Worm (Caenorhabditis elegans): Measurements from ENCODE around the gene H38K22.9.

H38K22.9 gene

DNA sequence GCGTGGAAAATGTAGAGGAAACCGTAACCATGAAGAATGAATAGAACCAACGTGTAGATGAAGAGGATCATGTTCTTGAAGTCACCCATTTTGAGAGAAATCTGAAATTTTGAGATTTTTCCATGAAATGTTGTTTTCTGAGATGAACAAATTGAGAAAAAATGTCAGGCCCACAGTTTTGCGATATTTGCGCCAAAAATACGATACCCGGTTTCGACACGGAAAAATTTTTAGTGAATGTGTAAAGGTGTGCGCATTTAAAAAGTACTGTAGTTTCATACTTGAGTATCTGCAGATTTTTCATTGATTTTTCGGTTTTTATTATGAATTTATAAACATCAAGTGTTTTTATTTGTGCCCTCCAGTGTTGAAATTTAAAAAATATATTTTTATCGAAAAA is 21.7 kb upstream of the H38K22.9 start, which contains the start of gene R10E4.9:
Gene R10E4.9, minus strand, starts transcription at position 101 of the 400 bp plus-strand sequence.
- TF ChIP-seq nhr-77 (tag; optimal IDR thresholded peaks at IDR 0.05): no peak
- no peak for TF ChIP-seq nhr-23 (tag; optimal IDR thresholded peaks at IDR 0.05)
- TF ChIP-seq nhr-43 (tag; optimal IDR thresholded peaks at IDR 0.05; ENCODE audit: poor library complexity, severe bottlenecking): no peak
- no peak for TF ChIP-seq R02D3.7 (tag; optimal IDR thresholded peaks at IDR 0.05)
- no peak for TF ChIP-seq ceh-16 (tag; optimal IDR thresholded peaks at IDR 0.05)
- TF ChIP-seq elt-1 (tag; optimal IDR thresholded peaks at IDR 0.05): no peak
- no peak for TF ChIP-seq ZK546.5 (tag; optimal IDR thresholded peaks at IDR 0.05)
- TF ChIP-seq ztf-4 (tag; optimal IDR thresholded peaks at IDR 0.05): no peak
- no peak for TF ChIP-seq ceh-9 (tag; optimal IDR thresholded peaks at IDR 0.05)
- TF ChIP-seq daf-12 (tag; optimal IDR thresholded peaks at IDR 0.05): no peak
- TF ChIP-seq tbx-2 (tag; optimal IDR thresholded peaks at IDR 0.05): no peak
- no peak for TF ChIP-seq elt-2 (tag; optimal IDR thresholded peaks at IDR 0.05)
- TF ChIP-seq fkh-10 (GFP tag; optimal IDR thresholded peaks at IDR 0.05): no peak
- TF ChIP-seq nfya-1 (tag; optimal IDR thresholded peaks at IDR 0.05; ENCODE audit: insufficient read depth): no peak
- no peak for TF ChIP-seq ceh-28 (tag; optimal IDR thresholded peaks at IDR 0.05)
- TF ChIP-seq nhr-28 (tag; optimal IDR thresholded peaks at IDR 0.05): no peak

DNA sequence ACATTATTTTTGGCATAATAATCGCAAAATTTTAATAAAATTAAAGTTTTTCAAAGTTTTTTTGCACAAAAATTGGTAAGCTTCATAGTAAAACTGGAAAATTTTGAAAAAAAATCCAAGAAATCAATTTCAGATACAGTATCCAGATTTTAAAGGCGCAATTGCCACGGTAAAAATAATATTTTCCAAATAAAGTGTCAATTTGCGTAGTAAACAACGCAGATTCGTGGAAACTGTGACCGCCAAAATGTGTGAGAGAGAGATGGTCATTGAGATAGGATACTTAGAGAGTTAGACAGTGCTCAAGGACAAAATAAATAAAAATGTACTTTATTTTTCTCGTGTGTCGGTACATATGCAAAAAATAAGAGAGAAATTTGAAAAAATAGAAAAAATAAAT is 21.2 kb upstream of the H38K22.9 start:
- TF ChIP-seq daf-12 (tag; optimal IDR thresholded peaks at IDR 0.05) (no peak), ztf-11 (tag; optimal IDR thresholded peaks at IDR 0.05) (no peak), nhr-25 (tag; optimal IDR thresholded peaks at IDR 0.05) (peak; percentile 47)

DNA sequence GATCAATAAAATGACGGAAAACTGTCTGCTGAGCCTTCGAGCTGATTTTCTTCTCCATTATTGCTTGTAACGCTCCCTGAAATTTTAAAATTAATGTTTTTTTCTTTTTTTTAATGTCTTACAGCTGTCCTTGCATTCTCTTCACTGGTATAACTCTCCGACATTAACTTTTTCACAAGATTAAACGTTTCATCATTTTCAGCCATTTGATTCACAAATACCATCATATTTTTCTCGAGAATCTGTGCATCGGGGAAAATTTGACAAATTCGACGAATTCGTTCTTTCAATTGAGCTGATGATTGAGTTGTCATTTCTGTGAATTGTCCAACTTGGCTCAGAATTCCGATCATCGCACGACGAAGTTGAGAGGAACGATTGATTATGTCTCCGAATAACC is 14.7 kb upstream of the H38K22.9 start:
- TF ChIP-seq nhr-67 (tag; optimal IDR thresholded peaks at IDR 0.05) (no peak), ZK546.5 (tag; optimal IDR thresholded peaks at IDR 0.05) (no peak), pqm-1 (tag; optimal IDR thresholded peaks at IDR 0.05) (no peak), ceh-16 (tag; optimal IDR thresholded peaks at IDR 0.05) (no peak), mml-1 (tag; optimal IDR thresholded peaks at IDR 0.05) (no peak), nhr-25 (tag; optimal IDR thresholded peaks at IDR 0.05) (no peak), nhr-76 (tag; optimal IDR thresholded peaks at IDR 0.05) (no peak), nhr-28 (tag; optimal IDR thresholded peaks at IDR 0.05) (no peak), fos-1 (tag; optimal IDR thresholded peaks at IDR 0.05) (no peak), ceh-82 (tag; optimal IDR thresholded peaks at IDR 0.05) (no peak), mdl-1 (tag; optimal IDR thresholded peaks at IDR 0.05) (no peak), nhr-77 (tag; optimal IDR thresholded peaks at IDR 0.05) (no peak), ceh-9 (tag; optimal IDR thresholded peaks at IDR 0.05) (no peak), fkh-2 (tag; optimal IDR thresholded peaks at IDR 0.05) (no peak), sea-2 (GFP tag; optimal IDR thresholded peaks at IDR 0.05) (no peak)

DNA sequence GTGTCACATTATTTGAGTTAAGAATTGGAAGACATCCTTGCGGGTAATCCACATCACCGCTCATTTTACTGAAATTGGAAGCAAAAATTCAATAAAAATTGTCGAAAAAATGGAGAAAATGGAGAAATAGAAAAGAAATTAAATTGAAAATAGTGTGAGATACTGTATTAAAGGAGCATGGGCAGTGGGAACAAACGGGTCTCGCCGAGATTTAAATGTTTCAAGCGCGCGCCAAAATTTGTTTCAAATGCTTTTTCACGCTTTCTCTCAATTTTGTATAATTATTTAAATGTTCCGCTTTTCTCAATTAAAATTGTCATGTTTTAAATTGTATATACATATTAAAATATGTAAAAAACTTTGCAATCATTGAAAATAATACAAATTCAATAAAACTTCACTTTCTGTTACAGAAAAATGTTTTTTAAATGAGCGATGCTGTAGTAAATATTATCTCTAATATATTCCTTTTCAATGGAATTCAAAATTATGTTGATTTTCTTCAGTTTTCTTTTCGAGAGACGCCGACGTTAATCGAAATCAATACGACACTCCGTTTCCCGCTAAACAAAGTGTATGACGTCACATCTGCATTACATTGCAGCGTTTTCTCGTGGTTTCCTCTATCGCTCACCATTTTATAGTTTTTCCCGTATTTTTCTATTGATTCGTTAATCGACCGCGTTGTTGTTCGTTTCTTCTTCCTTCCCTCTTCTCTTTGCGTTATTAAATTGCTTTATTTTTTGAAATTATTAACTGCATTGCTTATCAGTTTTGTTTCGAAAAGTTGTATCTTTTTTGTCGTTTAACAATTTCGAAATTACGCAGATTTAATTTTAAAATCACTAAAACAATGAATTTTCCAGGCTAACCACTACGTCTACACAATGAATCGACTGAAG is 10.6 kb upstream of the H38K22.9 start, which contains the start of the genes evl-14 and dcn-1:
Gene evl-14, minus strand, starts transcription at position 68 of the 902 bp plus-strand sequence.
Gene dcn-1, plus strand, starts transcription at position 852 of the 902 bp plus-strand sequence.
- peak; percentile 80 for TF ChIP-seq egl-5 (tag; optimal IDR thresholded peaks at IDR 0.05)
- peak; percentile 92 for TF ChIP-seq pha-4 (tag; optimal IDR thresholded peaks at IDR 0.05)
- no peak for TF ChIP-seq eor-1 (tag; optimal IDR thresholded peaks at IDR 0.05)
- no peak for TF ChIP-seq daf-12 (tag; optimal IDR thresholded peaks at IDR 0.05)
- peak; percentile 88 for TF ChIP-seq nhr-25 (tag; optimal IDR thresholded peaks at IDR 0.05)
- TF ChIP-seq sea-2 (GFP tag; optimal IDR thresholded peaks at IDR 0.05): no peak
- TF ChIP-seq pqm-1 (tag; optimal IDR thresholded peaks at IDR 0.05): peak; percentile 37
- no peak for TF ChIP-seq nhr-43 (tag; optimal IDR thresholded peaks at IDR 0.05; ENCODE audit: poor library complexity, severe bottlenecking)
- no peak for TF ChIP-seq snpc-4 (tag; optimal IDR thresholded peaks at IDR 0.05)
- TF ChIP-seq jun-1 (tag; optimal IDR thresholded peaks at IDR 0.05): peak; percentile 74
- TF ChIP-seq nhr-23 (tag; optimal IDR thresholded peaks at IDR 0.05): peak; percentile 74
- no peak for TF ChIP-seq ama-1 (optimal IDR thresholded peaks at IDR 0.05)
- peak; percentile 5 for TF ChIP-seq skn-1 (tag; optimal IDR thresholded peaks at IDR 0.05)
- TF ChIP-seq ceh-28 (tag; optimal IDR thresholded peaks at IDR 0.05): peak; percentile 63
- TF ChIP-seq fkh-10 (GFP tag; optimal IDR thresholded peaks at IDR 0.05): no peak
- peak; percentile 77 for TF ChIP-seq hmg-11 (tag; optimal IDR thresholded peaks at IDR 0.05)
- TF ChIP-seq nhr-76 (tag; optimal IDR thresholded peaks at IDR 0.05): no peak
- TF ChIP-seq nfya-1 (tag; optimal IDR thresholded peaks at IDR 0.05; ENCODE audit: insufficient read depth): peak; percentile 88
- TF ChIP-seq lin-39 (tag; optimal IDR thresholded peaks at IDR 0.05): peak; percentile 57
- TF ChIP-seq nhr-28 (tag; optimal IDR thresholded peaks at IDR 0.05): no peak
- peak; percentile 65 for TF ChIP-seq elt-2 (tag; optimal IDR thresholded peaks at IDR 0.05)
- peak; percentile 63 for TF ChIP-seq lin-15B (tag; optimal IDR thresholded peaks at IDR 0.05)
- TF ChIP-seq unc-62 (GFP tag; optimal IDR thresholded peaks at IDR 0.05): no peak
